Worm (Caenorhabditis elegans) whole organism, L3 larva: ENCODE data around the gene K03B8.4.

Source experiments
- ZK546.5 ChIP-seq: sonication (generic microtip); optimal IDR thresholded peaks from 2 replicates; lab custom pipeline; 2017; ENCODE audit warnings: missing biosample characterization, missing genetic modification characterization
- ama-1 ChIP-seq: fragments of 150-350 bp; optimal IDR thresholded peaks from 2 replicates; lab custom pipeline; 2018
- egl-27 ChIP-seq: sonication (generic microtip); optimal IDR thresholded peaks from 4 replicates; lab custom pipeline; 2017; ENCODE audit warnings: missing biosample characterization, missing genetic modification reagents, missing genetic modification characterization
- eor-1 ChIP-seq, 2 experiments: fragments of 150-350 bp; optimal IDR thresholded peaks; 2 replicates each; lab custom pipeline; 2014 to 2018; ENCODE audit warnings: missing biosample characterization in 2 of 2, missing genetic modification characterization in 2 of 2
- jun-1 ChIP-seq: fragments of 150-350 bp; optimal IDR thresholded peaks from 2 replicates; lab custom pipeline; 2014; ENCODE audit warnings: missing biosample characterization, missing genetic modification reagents, missing genetic modification characterization
- nhr-11 ChIP-seq: fragments of 150-350 bp; optimal IDR thresholded peaks from 2 replicates; lab custom pipeline; 2014; ENCODE audit warnings: missing biosample characterization, missing genetic modification characterization
- nhr-12 ChIP-seq: fragments of 150-350 bp; optimal IDR thresholded peaks from 2 replicates; lab custom pipeline; 2014; ENCODE audit warnings: missing biosample characterization, missing genetic modification characterization
- nhr-237 ChIP-seq: fragments of 150-350 bp; optimal IDR thresholded peaks from 2 replicates; lab custom pipeline; 2014; ENCODE audit warnings: missing biosample characterization, missing genetic modification characterization
- unc-62 ChIP-seq: fragments of 150-350 bp; sonication (generic microtip); optimal IDR thresholded peaks from 4 replicates; lab custom pipeline; 2014; ENCODE audit warnings: missing biosample characterization, missing genetic modification reagents, missing genetic modification characterization
- ztf-4 ChIP-seq: fragments of 150-350 bp; optimal IDR thresholded peaks from 2 replicates; lab custom pipeline; 2014; ENCODE audit warnings: missing biosample characterization, missing genetic modification characterization

DNA sequence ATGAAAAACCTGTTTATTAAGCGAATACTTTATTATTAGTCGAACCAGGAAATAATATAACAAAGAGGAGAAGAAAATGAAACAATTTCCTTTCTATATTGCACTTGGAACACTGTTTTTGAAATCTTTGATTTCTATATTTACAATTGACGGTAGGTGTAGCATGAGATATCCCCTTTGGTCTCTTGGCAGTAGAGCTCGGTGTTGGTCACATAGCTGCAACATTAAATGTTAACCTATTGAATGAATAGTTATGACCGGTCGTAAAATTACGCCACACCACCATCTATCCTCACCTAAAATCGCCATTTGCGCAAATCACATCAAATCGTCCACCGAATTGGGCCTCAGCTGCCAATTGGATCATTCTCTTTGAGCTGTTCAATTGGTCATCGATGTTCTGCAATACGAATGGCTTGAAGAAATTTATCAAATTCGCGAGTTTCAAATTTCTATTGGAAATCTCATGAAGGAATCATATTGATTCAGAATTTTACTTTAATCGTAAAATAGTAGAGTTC, 50.0 kb downstream of the K03B8.4 start:
- TF ChIP-seq nhr-237 (tag; lab: Kevin White, UChicago) (no peak), nhr-11 (tag; lab: Kevin White, UChicago) (no peak), egl-27 (tag; lab: Kevin White, UChicago) (no peak), nhr-12 (tag; lab: Kevin White, UChicago) (no peak), ama-1 (lab: Kevin White, UChicago) (no peak), ztf-4 (tag; lab: Kevin White, UChicago) (no peak), ZK546.5 (tag; lab: Kevin White, UChicago) (no peak), unc-62 (GFP tag; lab: Kevin White, UChicago) (no peak), eor-1 (tag; optimal IDR thresholded peaks at IDR 0.05; lab: Kevin White, UChicago) (no peak), jun-1 (no peak)
